Worm (Caenorhabditis elegans): Measurements from ENCODE around the gene Y44A6D.3.

Y44A6D.3 gene

DNA sequence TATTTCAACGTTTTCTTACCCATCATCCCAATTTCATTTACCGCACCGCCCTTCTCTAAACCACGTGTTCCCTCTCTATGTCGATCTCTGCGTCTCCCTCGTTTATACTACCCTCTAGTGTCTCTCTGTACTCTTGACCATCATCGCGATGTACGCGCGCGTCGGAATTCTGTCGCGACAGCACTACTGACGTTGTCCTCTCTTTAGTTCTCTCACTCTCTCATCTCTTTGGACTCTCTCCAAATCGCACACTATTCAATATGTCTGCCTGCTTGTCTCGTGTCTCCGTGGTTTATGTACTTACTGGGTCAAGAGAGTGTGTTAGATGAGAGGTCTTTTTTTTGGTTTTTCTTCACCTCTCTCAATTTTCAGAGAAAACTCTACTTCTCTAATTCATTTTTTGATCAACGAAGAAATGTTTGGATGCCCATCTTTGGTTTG is 13.9 kb downstream of the Y44A6D.3 start (continued):
- no peak for TF ChIP-seq C38D4.7 (GFP tag; optimal IDR thresholded peaks at IDR 0.05)
- TF ChIP-seq ceh-19 (GFP tag; optimal IDR thresholded peaks at IDR 0.05) = no peak
- peak; percentile 94 for TF ChIP-seq unc-55 (GFP tag; optimal IDR thresholded peaks at IDR 0.05)
- no peak for TF ChIP-seq ceh-9 (tag; optimal IDR thresholded peaks at IDR 0.05)
- no peak for TF ChIP-seq pag-3 (tag; optimal IDR thresholded peaks at IDR 0.05; ENCODE audit: borderline replicate concordance)
- TF ChIP-seq ets-4 (tag; optimal IDR thresholded peaks at IDR 0.05) = peak; percentile 44
- peak; percentile 3 for TF ChIP-seq ttx-3 (tag; optimal IDR thresholded peaks at IDR 0.05)
- no peak for TF ChIP-seq elt-4 (tag; optimal IDR thresholded peaks at IDR 0.05)
- peak; percentile 94 for TF ChIP-seq ceh-31 (tag; optimal IDR thresholded peaks at IDR 0.05)
- peak; percentile 65 for TF ChIP-seq sdc-2 (tag; optimal IDR thresholded peaks at IDR 0.05)
- TF ChIP-seq hlh-6 (tag; optimal IDR thresholded peaks at IDR 0.05) = no peak
- peak; percentile 27 for TF ChIP-seq elt-2 (tag; optimal IDR thresholded peaks at IDR 0.05)
- TF ChIP-seq hlh-30 (tag; optimal IDR thresholded peaks at IDR 0.05; ENCODE audit: insufficient read depth) = peak; percentile 98
- no peak for TF ChIP-seq ztf-16 (tag; optimal IDR thresholded peaks at IDR 0.05)
- TF ChIP-seq pha-4 (tag; optimal IDR thresholded peaks at IDR 0.05) = peak; percentile 100
- TF ChIP-seq unc-3 (GFP tag; conservative IDR thresholded peaks at IDR 0.05) = 0 out of 2 replicates have a peak, but pooled peaks have one; percentile 13
- no peak for TF ChIP-seq unc-3 (tag; optimal IDR thresholded peaks at IDR 0.05)
- TF ChIP-seq eyg-1 (tag; optimal IDR thresholded peaks at IDR 0.05) = no peak
- no peak for TF ChIP-seq sox-4 (tag; optimal IDR thresholded peaks at IDR 0.05)
- no peak for TF ChIP-seq ceh-48 (tag; optimal IDR thresholded peaks at IDR 0.05)
- TF ChIP-seq nfya-1 (tag; optimal IDR thresholded peaks at IDR 0.05) = peak; percentile 90
- TF ChIP-seq ceh-2 (tag; optimal IDR thresholded peaks at IDR 0.05) = no peak

- TF ChIP-seq pros-1 (tag; optimal IDR thresholded peaks at IDR 0.05) (no peak), ceh-45 (GFP tag; IDR thresholded peaks at IDR 0.05) (no peak), ceh-24 (tag; optimal IDR thresholded peaks at IDR 0.05) (no peak), pag-3 (tag; optimal IDR thresholded peaks at IDR 0.05; ENCODE audit: borderline replicate concordance) (no peak), rnt-1 (tag; optimal IDR thresholded peaks at IDR 0.05) (no peak), ceh-34 (tag; optimal IDR thresholded peaks at IDR 0.05) (no peak), lin-11 (tag; optimal IDR thresholded peaks at IDR 0.05) (no peak), dve-1 (tag; optimal IDR thresholded peaks at IDR 0.05) (no peak), K02D7.2 (tag; optimal IDR thresholded peaks at IDR 0.05) (no peak), hlh-8 (tag; optimal IDR thresholded peaks at IDR 0.05) (no peak), pax-1 (tag; optimal IDR thresholded peaks at IDR 0.05) (no peak), ama-1 (optimal IDR thresholded peaks at IDR 0.05) (no peak), tbx-2 (tag; optimal IDR thresholded peaks at IDR 0.05) (no peak), ceh-9 (tag; optimal IDR thresholded peaks at IDR 0.05) (no peak)
Measured at ce11 chrV:20776761-20777160, 15.5 kb downstream of the Y44A6D.3 start.

DNA sequence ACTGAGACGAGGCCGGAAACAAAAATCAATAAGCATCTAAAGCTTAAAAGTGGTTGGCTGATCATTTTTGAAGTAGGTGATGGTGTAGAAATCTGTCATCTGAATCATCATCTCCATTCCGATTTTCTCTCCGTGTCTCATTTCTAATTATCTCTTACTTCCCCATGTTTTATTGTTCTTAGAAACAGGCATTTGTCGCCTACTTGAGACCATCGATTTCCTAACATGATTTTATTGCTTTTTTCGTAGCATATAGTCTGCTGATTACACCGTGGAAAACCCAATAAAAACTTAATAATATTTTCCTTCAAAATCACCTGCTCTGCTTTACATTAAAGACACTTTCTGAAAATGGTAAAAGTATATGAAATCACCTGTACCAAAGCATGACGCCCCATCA is 17.0 kb downstream of the Y44A6D.3 start, which contains the start of gene F38A6.4:
Gene F38A6.4 (minus strand): TSS at position 101 of the 400 bp plus-strand sequence.
- TF ChIP-seq sox-2 (GFP tag; IDR thresholded peaks at IDR 0.05) (no peak), C38D4.7 (GFP tag; optimal IDR thresholded peaks at IDR 0.05) (no peak), odd-2 (tag; optimal IDR thresholded peaks at IDR 0.05) (no peak), pat-9 (tag; optimal IDR thresholded peaks at IDR 0.05) (no peak), elt-2 (tag; optimal IDR thresholded peaks at IDR 0.05) (no peak), pha-2 (tag; optimal IDR thresholded peaks at IDR 0.05) (no peak), hlh-8 (tag; optimal IDR thresholded peaks at IDR 0.05) (no peak), sox-4 (tag; optimal IDR thresholded peaks at IDR 0.05) (no peak)

- TF ChIP-seq fkh-10 (GFP tag; optimal IDR thresholded peaks at IDR 0.05) = no peak
- no peak for TF ChIP-seq npax-4 (tag; optimal IDR thresholded peaks at IDR 0.05)
- no peak for TF ChIP-seq ceh-24 (tag; optimal IDR thresholded peaks at IDR 0.05)
- TF ChIP-seq sox-4 (tag; optimal IDR thresholded peaks at IDR 0.05) = no peak
- TF ChIP-seq nhr-11 (tag; optimal IDR thresholded peaks at IDR 0.05) = no peak
Measured at ce11 chrV:20773647-20774046, 18.6 kb downstream of the Y44A6D.3 start, which contains the start of gene F38A6.5. Gene F38A6.5 (minus strand): TSS chrV:20773747.
